Worm (Caenorhabditis elegans): ENCODE measurements around the gene fipr-12.

DNA sequence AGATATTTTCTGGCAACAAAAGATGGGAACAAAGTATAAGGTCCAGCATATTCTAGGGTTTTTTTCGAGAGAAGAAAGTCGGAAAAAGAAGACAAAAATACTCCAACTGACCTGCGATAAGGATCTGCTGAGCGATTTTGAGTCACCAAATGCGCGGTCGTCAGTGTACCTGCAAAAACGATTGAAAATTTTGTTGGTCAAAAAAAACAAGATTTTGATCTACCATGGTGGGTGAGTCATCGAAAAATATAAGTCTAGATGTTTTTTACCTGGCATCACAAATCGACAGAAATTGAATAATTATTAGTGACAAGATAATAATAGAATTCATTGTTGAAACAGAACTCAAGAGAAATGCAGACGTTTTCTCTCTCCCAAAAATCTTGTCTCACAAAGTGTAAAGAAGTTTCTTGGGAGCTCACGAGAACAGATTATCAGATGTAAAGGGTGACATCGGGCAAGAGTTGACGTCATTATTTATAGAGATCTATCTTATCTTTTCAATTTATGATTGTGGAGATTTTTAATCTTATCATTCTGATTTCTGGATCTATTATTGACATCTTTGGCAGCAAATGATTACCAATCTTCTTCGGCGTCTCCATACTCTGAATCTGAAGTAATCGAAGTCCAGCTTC lies 42.2 kb downstream of the fipr-12 start:
- TF ChIP-seq zip-4 (GFP tag; optimal IDR thresholded peaks at IDR 0.05) (no peak), nhr-11 (tag; optimal IDR thresholded peaks at IDR 0.05) (no peak)

All from whole organism, L1 larva.